Worm (Caenorhabditis elegans) whole organism, L1 larva: Measurements from ENCODE around the gene pxn-1.

ENCODE experiments used
- aly-2 ChIP-seq: fragments of 150-350 bp; optimal IDR thresholded peaks from 2 replicates; lab custom pipeline; 2014; ENCODE audit warnings: missing biosample characterization, missing genetic modification characterization
- ama-1 ChIP-seq: fragments of 150-350 bp; optimal IDR thresholded peaks from 2 replicates; lab custom pipeline; 2014
- dpl-1 ChIP-seq, 3 experiments: fragments of 150-350 bp in 2 of 3; sonication (generic microtip) in 1 of 3; optimal IDR thresholded peaks; 2 replicates each; lab custom pipeline; 2014 to 2017; ENCODE audit warnings: missing biosample characterization in 3 of 3, missing genetic modification characterization in 3 of 3, missing genetic modification reagents in 3 of 3
- nhr-12 ChIP-seq: sonication (generic microtip); optimal IDR thresholded peaks from 2 replicates; lab custom pipeline; 2017; ENCODE audit warnings: missing biosample characterization, missing genetic modification characterization
- pag-3 ChIP-seq: sonication (generic microtip); optimal IDR thresholded peaks from 2 replicates; lab custom pipeline; 2017; ENCODE audit warnings: missing genetic modification characterization, mild to moderate bottlenecking, missing compliant biosample characterization, antibody characterized with exemption, borderline replicate concordance; ENCODE audit not compliant: insufficient read depth
- swsn-7 ChIP-seq: sonication (generic microtip); optimal IDR thresholded peaks from 2 replicates; lab custom pipeline; 2016; ENCODE audit warnings: missing genetic modification characterization, missing compliant biosample characterization
- ztf-11 ChIP-seq, 2 experiments: sonication (generic microtip); optimal IDR thresholded peaks; 2 replicates each; lab custom pipeline; 2016 to 2017; ENCODE audit warnings: missing genetic modification characterization in 2 of 2, missing biosample characterization in 1 of 2, missing compliant biosample characterization in 1 of 2

DNA sequence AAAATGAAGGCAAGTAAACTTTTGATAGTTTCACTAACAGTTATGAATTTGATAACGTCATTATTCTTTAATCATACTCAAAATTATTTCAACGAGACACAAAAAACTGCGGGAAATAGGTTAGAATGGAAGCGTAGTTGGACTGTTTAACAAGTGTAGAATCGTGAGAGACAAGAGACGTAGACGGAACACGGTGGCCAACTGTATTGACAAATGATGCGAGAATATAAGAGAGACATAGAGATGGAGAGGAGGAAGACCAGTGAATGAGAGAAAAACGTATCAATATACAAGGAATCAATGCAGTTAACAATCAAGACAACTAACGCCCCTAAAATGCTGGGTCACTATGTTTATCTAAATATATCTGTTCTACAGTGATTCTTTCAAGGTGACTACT is 49.1 kb upstream of the pxn-1 start:
- TF ChIP-seq nhr-12 (tag; lab: Kevin White, UChicago) (no peak), swsn-7 (no peak), aly-2 (no peak), ztf-11 (tag; optimal IDR thresholded peaks at IDR 0.05; lab: Kevin White, UChicago) (no peak), dpl-1 (GFP tag; optimal IDR thresholded peaks at IDR 0.05; lab: Kevin White, UChicago) (no peak), pag-3 (tag; lab: Kevin White, UChicago) (no peak), ama-1 (lab: Kevin White, UChicago) (no peak)
